Worm (Caenorhabditis elegans) whole organism, mixed stage, embryonic: ENCODE measurements around the gene F46F5.16.

Experiments
- nhr-12 ChIP-seq: fragments of 150-350 bp; optimal IDR thresholded peaks from 2 replicates; lab custom pipeline; 2014; ENCODE audit warnings: missing biosample characterization, missing genetic modification characterization
- nhr-237 ChIP-seq: fragments of 150-350 bp; optimal IDR thresholded peaks from 2 replicates; lab custom pipeline; 2014; ENCODE audit warnings: missing biosample characterization, missing genetic modification characterization
- ztf-11 ChIP-seq: fragments of 150-350 bp; optimal IDR thresholded peaks from 2 replicates; lab custom pipeline; 2014; ENCODE audit warnings: missing biosample characterization, missing genetic modification characterization

DNA sequence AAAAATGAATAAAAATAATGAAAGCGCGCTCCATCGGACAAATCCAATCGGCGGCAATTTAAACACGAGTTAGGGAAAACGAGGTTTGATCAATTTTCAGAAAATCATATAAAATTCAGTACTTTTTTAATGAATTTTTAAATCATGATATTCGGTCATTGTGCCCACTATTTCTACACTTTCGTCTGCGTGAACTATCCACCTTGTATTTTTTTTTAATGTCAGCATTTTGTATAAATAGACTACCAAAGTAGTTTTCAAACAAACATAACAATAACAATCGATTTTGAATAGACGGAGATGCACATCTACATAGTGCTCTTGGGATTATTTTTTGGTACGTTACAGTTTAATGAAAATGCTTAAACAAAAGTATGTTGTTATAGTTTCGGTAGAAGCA lies 1.1 kb downstream of the F46F5.16 start, which contains the start of gene F46F5.15:
- no peak for TF ChIP-seq nhr-237 (tag; lab: Kevin White, UChicago)
- no peak for TF ChIP-seq nhr-12
- TF ChIP-seq ztf-11 (tag; lab: Kevin White, UChicago) = no peak
